Worm (Caenorhabditis elegans) whole organism, L2 larva: ENCODE measurements around the gene glb-23.

Source experiments
- ceh-82 ChIP-seq: fragments of 150-350 bp; optimal IDR thresholded peaks from 2 replicates; lab custom pipeline; 2014; ENCODE audit warnings: missing biosample characterization, missing genetic modification characterization
- elt-1 ChIP-seq: fragments of 150-350 bp; optimal IDR thresholded peaks from 2 replicates; lab custom pipeline; 2014; ENCODE audit warnings: missing biosample characterization, missing genetic modification characterization
- lin-11 ChIP-seq: fragments of 150-350 bp; sonication (generic microtip); optimal IDR thresholded peaks from 2 replicates; lab custom pipeline; 2014; ENCODE audit warnings: missing biosample characterization, missing genetic modification characterization, inconsistent platforms, mixed read lengths
- lin-13 ChIP-seq: fragments of 150-350 bp; optimal IDR thresholded peaks from 2 replicates; lab custom pipeline; 2014; ENCODE audit warnings: missing biosample characterization, missing genetic modification reagents, missing genetic modification characterization
- ztf-11 ChIP-seq: sonication (generic microtip); optimal IDR thresholded peaks from 2 replicates; lab custom pipeline; 2017; ENCODE audit warnings: missing biosample characterization, missing genetic modification characterization
- ztf-4 ChIP-seq: fragments of 150-350 bp; optimal IDR thresholded peaks from 2 replicates; lab custom pipeline; 2014; ENCODE audit warnings: missing biosample characterization, missing genetic modification characterization

- no peak for TF ChIP-seq elt-1 (tag; lab: Kevin White, UChicago)
- TF ChIP-seq lin-11 = no peak
- no peak for TF ChIP-seq lin-13 (GFP tag; lab: Kevin White, UChicago)
- no peak for TF ChIP-seq ztf-4 (tag; lab: Kevin White, UChicago)
- TF ChIP-seq ceh-82 (tag; lab: Kevin White, UChicago) = no peak
- no peak for TF ChIP-seq ztf-11 (tag; lab: Kevin White, UChicago)
These were observed 27.6 kb downstream of the glb-23 start, which contains the start of gene R13A1.5 for ce11 chrIV:7191745-7192144.
